Fruit fly (Drosophila melanogaster): ENCODE measurements around the gene vn.

- TF ChIP-seq usp (GFP tag; optimal IDR thresholded peaks at IDR 0.05) (no peak), CG8478 (optimal IDR thresholded peaks at IDR 0.05) (no peak)
These were observed 11.2 kb downstream of the vn start for dm6 chr3L:5834245-5834644.

Data from whole organism.